Worm (Caenorhabditis elegans): ENCODE measurements around the gene arrd-5.

DNA sequence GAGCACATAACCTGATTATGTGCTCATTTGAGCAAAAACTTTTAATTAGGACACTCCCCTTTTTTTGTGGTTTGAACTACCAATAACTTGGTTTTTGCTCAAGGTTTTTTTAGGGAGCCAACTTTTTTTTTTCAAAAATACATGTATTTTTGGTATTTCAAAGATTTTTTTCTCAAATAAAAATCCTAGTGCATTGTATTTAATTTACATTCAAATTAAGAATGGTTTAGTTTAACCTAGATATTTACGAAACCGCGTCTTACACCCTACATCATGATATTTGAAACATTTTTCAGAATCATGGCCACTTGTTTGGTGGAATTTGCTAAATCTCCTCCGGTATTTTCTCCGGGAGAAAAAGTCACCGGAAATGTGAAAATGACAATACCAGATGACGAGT, at the start of gene arrd-5:
- TF ChIP-seq C17E4.6 (GFP tag; IDR thresholded peaks at IDR 0.05) (no peak), F49E8.2 (tag; optimal IDR thresholded peaks at IDR 0.05; ENCODE audit: insufficient read depth) (no peak), ztf-6 (GFP tag; IDR thresholded peaks at IDR 0.05) (no peak), nfya-1 (tag; optimal IDR thresholded peaks at IDR 0.05; ENCODE audit: borderline replicate concordance, insufficient read depth) (no peak), him-1 (tag; optimal IDR thresholded peaks at IDR 0.05) (no peak), attf-6 (GFP tag; IDR thresholded peaks at IDR 0.05) (no peak), tbp1 (GFP tag; optimal IDR thresholded peaks at IDR 0.05) (no peak), Y79H2A.3 (GFP tag; conservative IDR thresholded peaks at IDR 0.05) (no peak), pha-4 (tag; optimal IDR thresholded peaks at IDR 0.05) (no peak), attf-3 (GFP tag; conservative IDR thresholded peaks at IDR 0.05) (no peak)
